Worm (Caenorhabditis elegans) whole organism, L4 larva: Measurements from ENCODE around the gene lsm-3.

Source experiments
- F26F4.8 ChIP-seq: fragments of 200-800 bp; sonication (Bioruptor generic); conservative IDR thresholded peaks from 2 replicates; pipeline ENCODE4 v1.3.6; 2022; ENCODE audit warnings: missing genetic modification characterization, missing compliant biosample characterization
- F37D6.2 ChIP-seq: sonication (generic microtip); optimal IDR thresholded peaks from 2 replicates; lab custom pipeline; 2016; ENCODE audit warnings: mild to moderate bottlenecking, missing genetic modification characterization, missing compliant biosample characterization
- Y5F2A.4 ChIP-seq: fragments of 200-800 bp; sonication (Bioruptor generic); optimal IDR thresholded peaks from 2 replicates; lab custom pipeline; 2018; ENCODE audit warnings: mild to moderate bottlenecking, missing genetic modification characterization, missing compliant biosample characterization
- ZK337.2 ChIP-seq: fragments of 200-800 bp; sonication (Bioruptor generic); IDR thresholded peaks from 2 replicates; pipeline ENCODE4 v1.3.6; 2022; ENCODE audit warnings: missing genetic modification reagents, missing genetic modification characterization, missing compliant biosample characterization
- aha-1 ChIP-seq: fragments of 150-350 bp; peaks from one replicate; lab custom pipeline; 2014; ENCODE audit warnings: missing biosample characterization, missing genetic modification characterization
- aly-2 ChIP-seq: sonication (generic microtip); optimal IDR thresholded peaks from 2 replicates; lab custom pipeline; 2018; ENCODE audit warnings: missing biosample characterization, missing genetic modification characterization
- arid-1 ChIP-seq: fragments of 200-800 bp; sonication (Bioruptor generic); conservative IDR thresholded peaks from 2 replicates; pipeline ENCODE4 v1.3.6; 2022; ENCODE audit warnings: missing genetic modification reagents, missing genetic modification characterization, missing compliant biosample characterization
- ceh-32 ChIP-seq: sonication (generic microtip); optimal IDR thresholded peaks from 2 replicates; lab custom pipeline; 2016; ENCODE audit warnings: mild to moderate bottlenecking, missing genetic modification characterization, missing compliant biosample characterization; ENCODE audit not compliant: poor library complexity
- ceh-44 ChIP-seq: fragments of 200-800 bp; sonication (Bioruptor generic); IDR thresholded peaks from 2 replicates; pipeline ENCODE4 v1.3.6; 2022; ENCODE audit warnings: missing genetic modification reagents, missing genetic modification characterization, missing compliant biosample characterization
- ctbp-1 ChIP-seq: fragments of 200-800 bp; sonication (Bioruptor generic); IDR thresholded peaks from 2 replicates; pipeline ENCODE4 v1.3.6; 2022; ENCODE audit warnings: missing genetic modification reagents, missing genetic modification characterization, missing compliant biosample characterization
- daf-16 ChIP-seq, 3 experiments: sonication (generic microtip); optimal IDR thresholded peaks; 2 replicates each; lab custom pipeline; 2016 to 2017; ENCODE audit warnings: missing genetic modification characterization in 3 of 3, missing genetic modification reagents in 3 of 3, mild to moderate bottlenecking in 2 of 3, missing compliant biosample characterization in 2 of 3, missing biosample characterization in 1 of 3, moderate library complexity in 1 of 3
- daf-8 ChIP-seq: fragments of 200-800 bp; sonication (Bioruptor generic); IDR thresholded peaks from 2 replicates; pipeline ENCODE4 v1.3.6; 2022; ENCODE audit warnings: missing genetic modification characterization, missing compliant biosample characterization
- dmd-6 ChIP-seq: fragments of 200-800 bp; sonication (Bioruptor generic); IDR thresholded peaks from 2 replicates; pipeline ENCODE4 v1.3.6; 2022; ENCODE audit warnings: missing genetic modification reagents, missing genetic modification characterization, missing compliant biosample characterization
- dpl-1 ChIP-seq: fragments of 150-350 bp; optimal IDR thresholded peaks from 2 replicates; lab custom pipeline; 2014; ENCODE audit warnings: missing biosample characterization, missing genetic modification reagents, missing genetic modification characterization
- dve-1 ChIP-seq: sonication (generic microtip); optimal IDR thresholded peaks from 2 replicates; lab custom pipeline; 2017; ENCODE audit warnings: antibody characterized with exemption, mild to moderate bottlenecking, missing genetic modification characterization, missing compliant biosample characterization; ENCODE audit not compliant: insufficient read depth
- egl-43 ChIP-seq: fragments of 200-800 bp; sonication (Bioruptor generic); IDR thresholded peaks from 2 replicates; pipeline ENCODE4 v1.3.6; 2022; ENCODE audit warnings: missing genetic modification reagents, missing genetic modification characterization, missing compliant biosample characterization
- fos-1 ChIP-seq: fragments of 150-350 bp; optimal IDR thresholded peaks from 2 replicates; lab custom pipeline; 2014; ENCODE audit warnings: missing biosample characterization, missing genetic modification characterization
- hlh-30 ChIP-seq: sonication (generic microtip); optimal IDR thresholded peaks from 2 replicates; lab custom pipeline; 2017; ENCODE audit warnings: antibody characterized with exemption, mild to moderate bottlenecking, missing genetic modification characterization, missing compliant biosample characterization; ENCODE audit not compliant: insufficient read depth
- hmg-1.1 ChIP-seq: fragments of 200-800 bp; sonication (Bioruptor generic); IDR thresholded peaks from 2 replicates; pipeline ENCODE4 v1.3.6; 2022; ENCODE audit warnings: missing genetic modification reagents, missing genetic modification characterization, missing compliant biosample characterization
- jun-1 ChIP-seq: fragments of 150-350 bp; optimal IDR thresholded peaks from 2 replicates; lab custom pipeline; 2014; ENCODE audit warnings: missing biosample characterization, missing genetic modification reagents, missing genetic modification characterization
- lim-7 ChIP-seq: fragments of 200-800 bp; sonication (Bioruptor generic); IDR thresholded peaks from 2 replicates; pipeline ENCODE4 v1.3.6; 2022; ENCODE audit warnings: missing genetic modification characterization, missing compliant biosample characterization
- lin-1 ChIP-seq: fragments of 200-800 bp; sonication (Bioruptor generic); IDR thresholded peaks from 2 replicates; pipeline ENCODE4 v1.3.6; 2022; ENCODE audit warnings: missing genetic modification reagents, missing genetic modification characterization, missing compliant biosample characterization
- madf-5 ChIP-seq, 2 experiments: fragments of 200-800 bp; sonication (Bioruptor generic); IDR thresholded peaks; 2 replicates each; pipeline ENCODE4 v1.3.6; 2022; ENCODE audit warnings: missing compliant biosample characterization in 2 of 2, missing genetic modification characterization in 2 of 2
- madf-9 ChIP-seq: fragments of 200-800 bp; sonication (Bioruptor generic); conservative IDR thresholded peaks from 2 replicates; pipeline ENCODE4 v1.3.6; 2022; ENCODE audit warnings: missing genetic modification reagents, missing genetic modification characterization, missing compliant biosample characterization
- mdl-1 ChIP-seq, 2 experiments: fragments of 150-350 bp in 1 of 2; sonication (generic microtip) in 1 of 2; optimal IDR thresholded peaks; 2 replicates each; lab custom pipeline; 2014 to 2017; ENCODE audit warnings: missing biosample characterization in 2 of 2, missing genetic modification characterization in 2 of 2
- mdt-29 ChIP-seq: fragments of 200-800 bp; sonication (Bioruptor generic); IDR thresholded peaks from 2 replicates; pipeline ENCODE4 v1.3.6; 2022; ENCODE audit warnings: missing genetic modification reagents, missing genetic modification characterization, missing compliant biosample characterization
- mep-1 ChIP-seq: fragments of 150-350 bp; sonication (generic microtip); optimal IDR thresholded peaks from 3 replicates; lab custom pipeline; 2014; ENCODE audit warnings: missing biosample characterization, missing genetic modification characterization
- mes-2 ChIP-seq: sonication (generic microtip); optimal IDR thresholded peaks from 2 replicates; lab custom pipeline; 2016; ENCODE audit warnings: missing genotype, mild to moderate bottlenecking, missing genetic modification characterization, missing compliant biosample characterization; ENCODE audit not compliant: poor library complexity, severe bottlenecking
- mxl-2 ChIP-seq: fragments of 200-800 bp; sonication (Bioruptor generic); conservative IDR thresholded peaks from 2 replicates; pipeline ENCODE4 v1.3.6; 2022; ENCODE audit warnings: missing genetic modification reagents, missing genetic modification characterization, missing compliant biosample characterization
- nhr-102 ChIP-seq: sonication (generic microtip); optimal IDR thresholded peaks from 2 replicates; lab custom pipeline; 2016; ENCODE audit warnings: mild to moderate bottlenecking, missing genetic modification characterization, moderate library complexity, missing compliant biosample characterization
- nhr-111 ChIP-seq: fragments of 200-800 bp; sonication (Bioruptor generic); optimal IDR thresholded peaks from 2 replicates; lab custom pipeline; 2018; ENCODE audit warnings: mild to moderate bottlenecking, missing genetic modification characterization, missing compliant biosample characterization
- nhr-28 ChIP-seq: fragments of 150-350 bp; optimal IDR thresholded peaks from 2 replicates; lab custom pipeline; 2014; ENCODE audit warnings: missing biosample characterization, missing genetic modification characterization
- nhr-41 ChIP-seq: fragments of 200-800 bp; sonication (Bioruptor generic); IDR thresholded peaks from 2 replicates; pipeline ENCODE4 v1.3.6; 2022; ENCODE audit warnings: missing genetic modification reagents, missing genetic modification characterization, missing compliant biosample characterization
- nhr-42 ChIP-seq: fragments of 200-800 bp; sonication (Bioruptor generic); IDR thresholded peaks from 2 replicates; pipeline ENCODE4 v1.3.6; 2022; ENCODE audit warnings: missing genetic modification characterization, missing compliant biosample characterization
- nhr-48 ChIP-seq: sonication (generic microtip); optimal IDR thresholded peaks from 2 replicates; lab custom pipeline; 2016; ENCODE audit warnings: mild to moderate bottlenecking, missing genetic modification characterization, missing compliant biosample characterization
- nhr-76 ChIP-seq: fragments of 150-350 bp; optimal IDR thresholded peaks from 2 replicates; lab custom pipeline; 2014; ENCODE audit warnings: missing biosample characterization, missing genetic modification characterization
- pqm-1 ChIP-seq: sonication (generic microtip); optimal IDR thresholded peaks from 2 replicates; lab custom pipeline; 2017; ENCODE audit warnings: missing biosample characterization, missing genetic modification characterization
- set-16 ChIP-seq: fragments of 200-800 bp; sonication (Bioruptor generic); IDR thresholded peaks from 2 replicates; pipeline ENCODE4 v1.3.6; 2022; ENCODE audit warnings: missing genetic modification reagents, missing genetic modification characterization, missing compliant biosample characterization
- skn-1 ChIP-seq: fragments of 150-350 bp; optimal IDR thresholded peaks from 2 replicates; lab custom pipeline; 2014; ENCODE audit warnings: missing biosample characterization, missing genetic modification characterization
- snpc-1.2 ChIP-seq: fragments of 200-800 bp; sonication (Bioruptor generic); IDR thresholded peaks from 2 replicates; pipeline ENCODE4 v1.3.6; 2022; ENCODE audit warnings: missing genetic modification reagents, missing genetic modification characterization, missing compliant biosample characterization
- unc-39 ChIP-seq: sonication (generic microtip); optimal IDR thresholded peaks from 2 replicates; lab custom pipeline; 2017; ENCODE audit warnings: missing biosample characterization, missing genetic modification characterization
- unc-62 ChIP-seq, 3 experiments: fragments of 150-350 bp in 1 of 3; sonication (generic microtip); optimal IDR thresholded peaks in 2 of 3; peaks in 1 of 3; 1 replicate in 1 of 3; 2 replicates in 2 of 3; lab custom pipeline; 2014 to 2017; ENCODE audit warnings: missing biosample characterization in 3 of 3, missing genetic modification characterization in 3 of 3, missing genetic modification reagents in 3 of 3, missing genotype in 1 of 3
- vab-7 ChIP-seq: fragments of 200-800 bp; sonication (Bioruptor generic); IDR thresholded peaks from 2 replicates; pipeline ENCODE4 v1.3.6; 2022; ENCODE audit warnings: missing genetic modification reagents, missing genetic modification characterization, missing compliant biosample characterization
- zag-1 ChIP-seq: fragments of 150-350 bp; optimal IDR thresholded peaks from 2 replicates; lab custom pipeline; 2014; ENCODE audit warnings: missing biosample characterization, missing genetic modification characterization
- zip-11 ChIP-seq: fragments of 200-800 bp; sonication (Bioruptor generic); IDR thresholded peaks from 2 replicates; pipeline ENCODE4 v1.3.6; 2022; ENCODE audit warnings: missing genetic modification characterization, missing compliant biosample characterization

Gene lsm-3

DNA sequence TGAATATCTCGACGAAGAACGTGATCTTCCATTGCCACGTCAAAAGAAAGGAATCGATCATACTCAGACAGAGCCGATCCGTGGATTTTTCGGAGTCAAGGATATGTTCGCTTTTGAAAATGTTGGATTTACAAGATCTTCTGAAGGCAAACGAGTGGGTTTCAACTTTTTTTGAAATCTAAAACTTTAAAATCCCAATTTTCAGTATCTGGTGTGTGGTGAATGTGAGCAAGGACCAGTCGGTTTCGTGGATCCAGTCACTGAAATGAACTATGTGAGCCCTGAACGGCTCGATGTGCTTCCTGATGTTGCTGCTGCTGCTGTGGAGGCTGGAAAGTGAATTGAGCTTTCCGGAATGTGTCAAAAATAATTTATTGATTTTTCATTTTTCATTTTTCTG, at the start of gene lsm-3:
Gene lsm-3 (plus strand): TSS at position 301 of the 400 bp plus-strand sequence.
- peak in 1 of 2 experiments; percentile 88 for TF ChIP-seq unc-62 (GFP tag; optimal IDR thresholded peaks at IDR 0.05 in 1 of 2; lab: Kevin White, UChicago)
- TF ChIP-seq unc-62 (tag; optimal IDR thresholded peaks at IDR 0.05; lab: Kevin White, UChicago), result no peak
- no peak for TF ChIP-seq nhr-42 (GFP tag; lab: Robert Waterston, UW)

ce11 chrIV:13342555-13342954, 44.4 kb upstream of the lsm-3 start, which contains the start of gene W02A2.5:
Gene W02A2.5 (plus strand): TSS chrIV:13342855.
- no peak for TF ChIP-seq jun-1 (tag; lab: Kevin White, UChicago)
- no peak for TF ChIP-seq ceh-44 (GFP tag; lab: Robert Waterston, UW)
- TF ChIP-seq mep-1 (tag; lab: Kevin White, UChicago), result no peak
- TF ChIP-seq unc-62 (GFP tag; optimal IDR thresholded peaks at IDR 0.05 in 1 of 2; lab: Kevin White, UChicago), result peak in 1 of 2 experiments; percentile 62
- TF ChIP-seq unc-62 (tag; optimal IDR thresholded peaks at IDR 0.05; lab: Kevin White, UChicago), result no peak
- no peak for TF ChIP-seq daf-16 (GFP tag; optimal IDR thresholded peaks at IDR 0.05; lab: Kevin White, UChicago)
- no peak for TF ChIP-seq daf-16 (tag; optimal IDR thresholded peaks at IDR 0.05; lab: Kevin White, UChicago)

ce11 chrIV:13346078-13346477, 40.9 kb upstream of the lsm-3 start:
- TF ChIP-seq nhr-111 (GFP tag; lab: Kevin White, UChicago) (no peak), fos-1 (tag; lab: Kevin White, UChicago) (no peak), F26F4.8 (GFP tag; lab: Robert Waterston, UW) (no peak), snpc-1.2 (GFP tag; lab: Robert Waterston, UW) (no peak), mdt-29 (GFP tag; lab: Robert Waterston, UW) (no peak), mdl-1 (tag; optimal IDR thresholded peaks at IDR 0.05; lab: Kevin White, UChicago) (no peak), F37D6.2 (tag; lab: Kevin White, UChicago) (no peak), egl-43 (GFP tag; lab: Robert Waterston, UW) (no peak), Y5F2A.4 (GFP tag; lab: Kevin White, UChicago) (no peak), ZK337.2 (GFP tag; lab: Robert Waterston, UW) (no peak), hmg-1.1 (GFP tag; lab: Robert Waterston, UW) (no peak), ctbp-1 (no peak), mxl-2 (GFP tag; lab: Robert Waterston, UW) (no peak), dve-1 (tag; lab: Kevin White, UChicago) (peak; percentile 72), mes-2 (tag; lab: Kevin White, UChicago) (no peak), daf-16 (GFP tag; optimal IDR thresholded peaks at IDR 0.05; lab: Kevin White, UChicago) (no peak), daf-16 (tag; optimal IDR thresholded peaks at IDR 0.05; lab: Kevin White, UChicago) (peak; percentile 40), set-16 (no peak), madf-9 (GFP tag; lab: Robert Waterston, UW) (no peak), jun-1 (tag; lab: Kevin White, UChicago) (no peak), skn-1 (tag; lab: Kevin White, UChicago) (no peak), dpl-1 (GFP tag; lab: Kevin White, UChicago) (no peak), dmd-6 (peak; percentile 54), nhr-102 (tag; lab: Kevin White, UChicago) (no peak), mep-1 (tag; lab: Kevin White, UChicago) (no peak), lim-7 (GFP tag; lab: Robert Waterston, UW) (no peak), zip-11 (no peak), pqm-1 (tag; lab: Kevin White, UChicago) (peak; percentile 35), nhr-28 (tag; lab: Kevin White, UChicago) (peak; percentile 35), lin-1 (GFP tag; lab: Robert Waterston, UW) (no peak), nhr-41 (GFP tag; lab: Robert Waterston, UW) (no peak), daf-8 (GFP tag; lab: Robert Waterston, UW) (no peak), vab-7 (GFP tag; lab: Robert Waterston, UW) (no peak), hlh-30 (tag; lab: Kevin White, UChicago) (peak; percentile 34), nhr-48 (tag; lab: Kevin White, UChicago) (no peak), zag-1 (tag; lab: Kevin White, UChicago) (no peak), ceh-32 (no peak), unc-39 (tag; lab: Kevin White, UChicago) (no peak), arid-1 (GFP tag; lab: Robert Waterston, UW) (no peak), nhr-76 (tag; lab: Kevin White, UChicago) (no peak), aha-1 (tag; lab: Kevin White, UChicago) (peak; percentile 40), madf-5 (GFP tag; IDR thresholded peaks at IDR 0.05; lab: Robert Waterston, UW) (no peak), aly-2 (tag; lab: Kevin White, UChicago) (no peak)
